Worm (Caenorhabditis elegans) whole organism, L3 larva: ENCODE data around the gene C52G5.2.

Experiments
- ama-1 ChIP-seq: fragments of 150-350 bp; optimal IDR thresholded peaks from 2 replicates; lab custom pipeline; 2018
- ceh-28 ChIP-seq: fragments of 150-350 bp; optimal IDR thresholded peaks from 2 replicates; lab custom pipeline; 2014; ENCODE audit warnings: missing biosample characterization, missing genetic modification reagents, missing genetic modification characterization
- ceh-82 ChIP-seq: fragments of 150-350 bp; optimal IDR thresholded peaks from 2 replicates; lab custom pipeline; 2014; ENCODE audit warnings: missing biosample characterization, missing genetic modification characterization
- daf-12 ChIP-seq: fragments of 150-350 bp; optimal IDR thresholded peaks from 2 replicates; lab custom pipeline; 2014; ENCODE audit warnings: missing biosample characterization, missing genetic modification reagents, missing genetic modification characterization
- egl-27 ChIP-seq: sonication (generic microtip); optimal IDR thresholded peaks from 4 replicates; lab custom pipeline; 2017; ENCODE audit warnings: missing biosample characterization, missing genetic modification reagents, missing genetic modification characterization
- egl-5 ChIP-seq: fragments of 150-350 bp; optimal IDR thresholded peaks from 2 replicates; lab custom pipeline; 2017; ENCODE audit warnings: missing biosample characterization, missing genetic modification reagents, missing genetic modification characterization, inconsistent platforms
- elt-1 ChIP-seq: fragments of 150-350 bp; optimal IDR thresholded peaks from 2 replicates; lab custom pipeline; 2014; ENCODE audit warnings: missing biosample characterization, missing genetic modification characterization
- elt-2 ChIP-seq: sonication (generic microtip); optimal IDR thresholded peaks from 2 replicates; lab custom pipeline; 2016; ENCODE audit warnings: missing genetic modification reagents, mild to moderate bottlenecking, missing genetic modification characterization, missing compliant biosample characterization
- fkh-10 ChIP-seq: sonication (generic microtip); optimal IDR thresholded peaks from 2 replicates; lab custom pipeline; 2017; ENCODE audit warnings: missing biosample characterization, missing genetic modification reagents, missing genetic modification characterization
- fkh-2 ChIP-seq: fragments of 150-350 bp; optimal IDR thresholded peaks from 2 replicates; lab custom pipeline; 2014; ENCODE audit warnings: missing biosample characterization, missing genetic modification reagents, missing genetic modification characterization
- fos-1 ChIP-seq: fragments of 150-350 bp; optimal IDR thresholded peaks from 2 replicates; lab custom pipeline; 2014; ENCODE audit warnings: missing biosample characterization, missing genetic modification characterization
- hmg-11 ChIP-seq: sonication (generic microtip); optimal IDR thresholded peaks from 2 replicates; lab custom pipeline; 2016; ENCODE audit warnings: missing genetic modification characterization, missing compliant biosample characterization
- jun-1 ChIP-seq: fragments of 150-350 bp; optimal IDR thresholded peaks from 2 replicates; lab custom pipeline; 2014; ENCODE audit warnings: missing biosample characterization, missing genetic modification reagents, missing genetic modification characterization
- lin-39 ChIP-seq: fragments of 150-350 bp; optimal IDR thresholded peaks from 2 replicates; lab custom pipeline; 2018; ENCODE audit warnings: missing biosample characterization, missing genetic modification reagents, missing genetic modification characterization
- lsy-12 ChIP-seq: sonication (generic microtip); optimal IDR thresholded peaks from 2 replicates; lab custom pipeline; 2016; ENCODE audit warnings: mild to moderate bottlenecking, missing genetic modification characterization, missing compliant biosample characterization
- mdl-1 ChIP-seq: fragments of 150-350 bp; optimal IDR thresholded peaks from 2 replicates; lab custom pipeline; 2014; ENCODE audit warnings: missing biosample characterization, missing genetic modification characterization
- nfya-1 ChIP-seq: sonication (generic microtip); optimal IDR thresholded peaks from 2 replicates; lab custom pipeline; 2017; ENCODE audit warnings: missing genetic modification characterization, mild to moderate bottlenecking, missing compliant biosample characterization, antibody characterized with exemption, moderate library complexity; ENCODE audit not compliant: insufficient read depth
- nhr-11 ChIP-seq: fragments of 150-350 bp; optimal IDR thresholded peaks from 2 replicates; lab custom pipeline; 2014; ENCODE audit warnings: missing biosample characterization, missing genetic modification characterization
- nhr-237 ChIP-seq: fragments of 150-350 bp; optimal IDR thresholded peaks from 2 replicates; lab custom pipeline; 2014; ENCODE audit warnings: missing biosample characterization, missing genetic modification characterization
- nhr-25 ChIP-seq: sonication (generic microtip); optimal IDR thresholded peaks from 2 replicates; lab custom pipeline; 2017; ENCODE audit warnings: missing biosample characterization, missing genetic modification characterization
- nhr-43 ChIP-seq: sonication (generic microtip); optimal IDR thresholded peaks from 2 replicates; lab custom pipeline; 2016; ENCODE audit warnings: mild to moderate bottlenecking, missing genetic modification characterization, missing compliant biosample characterization; ENCODE audit not compliant: poor library complexity, severe bottlenecking
- nhr-76 ChIP-seq: fragments of 150-350 bp; sonication (generic microtip); optimal IDR thresholded peaks from 5 replicates; lab custom pipeline; 2014; ENCODE audit warnings: missing biosample characterization, missing genetic modification characterization
- pha-4 ChIP-seq: fragments of 150-350 bp; optimal IDR thresholded peaks from 2 replicates; lab custom pipeline; 2014; ENCODE audit warnings: missing biosample characterization, missing genetic modification reagents, missing genetic modification characterization
- pqm-1 ChIP-seq: fragments of 150-350 bp; optimal IDR thresholded peaks from 2 replicates; lab custom pipeline; 2017; ENCODE audit warnings: missing biosample characterization, missing genetic modification characterization, inconsistent platforms
- sea-2 ChIP-seq: fragments of 150-350 bp; sonication (generic microtip); optimal IDR thresholded peaks from 4 replicates; lab custom pipeline; 2014; ENCODE audit warnings: missing biosample characterization, missing genetic modification reagents, missing genetic modification characterization
- skn-1 ChIP-seq: fragments of 150-350 bp; optimal IDR thresholded peaks from 2 replicates; lab custom pipeline; 2014; ENCODE audit warnings: missing biosample characterization, missing genetic modification characterization
- snpc-4 ChIP-seq: fragments of 150-350 bp; optimal IDR thresholded peaks from 2 replicates; lab custom pipeline; 2014; ENCODE audit warnings: missing biosample characterization, missing genetic modification characterization
- tbx-2 ChIP-seq: sonication (generic microtip); optimal IDR thresholded peaks from 2 replicates; lab custom pipeline; 2016; ENCODE audit warnings: mild to moderate bottlenecking, missing genetic modification characterization, missing compliant biosample characterization
- unc-62 ChIP-seq: fragments of 150-350 bp; sonication (generic microtip); optimal IDR thresholded peaks from 4 replicates; lab custom pipeline; 2014; ENCODE audit warnings: missing biosample characterization, missing genetic modification reagents, missing genetic modification characterization
- ztf-11 ChIP-seq: fragments of 150-350 bp; optimal IDR thresholded peaks from 2 replicates; lab custom pipeline; 2014; ENCODE audit warnings: missing biosample characterization, missing genetic modification characterization
- ztf-4 ChIP-seq: fragments of 150-350 bp; optimal IDR thresholded peaks from 2 replicates; lab custom pipeline; 2014; ENCODE audit warnings: missing biosample characterization, missing genetic modification characterization

C52G5.2 gene

DNA sequence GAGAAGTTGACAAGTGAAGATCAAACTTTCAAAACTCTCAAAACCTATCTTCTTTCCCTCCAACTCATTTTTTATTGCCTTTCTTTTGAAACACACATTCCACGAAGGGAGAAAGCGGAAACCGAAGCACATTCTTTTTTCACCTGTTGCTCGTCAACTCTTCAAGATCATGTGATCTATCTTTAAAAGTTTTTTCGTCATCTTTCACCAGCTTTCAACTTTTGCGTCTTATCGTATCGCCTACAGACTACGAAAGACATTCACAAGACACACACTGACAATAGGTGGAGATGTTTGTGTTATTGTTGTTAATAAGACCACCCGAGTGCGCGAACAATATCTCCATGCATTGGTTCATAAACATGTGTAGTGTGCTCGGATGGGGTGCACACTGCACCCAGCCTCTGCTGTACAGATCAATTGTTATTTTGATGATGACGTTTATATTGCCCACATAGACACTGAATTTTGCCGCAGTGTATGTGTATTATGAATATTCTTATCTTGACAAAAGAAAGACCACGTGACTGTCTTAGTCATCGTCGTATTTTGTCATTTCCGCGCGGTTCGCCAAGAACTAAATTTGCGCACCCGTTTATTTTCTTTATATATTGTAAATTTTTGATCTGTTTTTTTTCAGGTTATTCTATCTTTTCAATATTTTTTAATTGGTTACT is 30.7 kb downstream of the C52G5.2 start:
- TF ChIP-seq snpc-4 (tag; lab: Kevin White, UChicago): no peak
- no peak for TF ChIP-seq lsy-12 (tag; lab: Kevin White, UChicago)
- TF ChIP-seq fos-1 (tag; lab: Kevin White, UChicago): no peak
- peak; percentile 62 for TF ChIP-seq elt-2 (tag; lab: Kevin White, UChicago)
- TF ChIP-seq lin-39 (tag; lab: Kevin White, UChicago): no peak
- peak; percentile 3 for TF ChIP-seq nfya-1 (tag; lab: Kevin White, UChicago)
- no peak for TF ChIP-seq nhr-237
- TF ChIP-seq fkh-10 (GFP tag; lab: Kevin White, UChicago): no peak

DNA sequence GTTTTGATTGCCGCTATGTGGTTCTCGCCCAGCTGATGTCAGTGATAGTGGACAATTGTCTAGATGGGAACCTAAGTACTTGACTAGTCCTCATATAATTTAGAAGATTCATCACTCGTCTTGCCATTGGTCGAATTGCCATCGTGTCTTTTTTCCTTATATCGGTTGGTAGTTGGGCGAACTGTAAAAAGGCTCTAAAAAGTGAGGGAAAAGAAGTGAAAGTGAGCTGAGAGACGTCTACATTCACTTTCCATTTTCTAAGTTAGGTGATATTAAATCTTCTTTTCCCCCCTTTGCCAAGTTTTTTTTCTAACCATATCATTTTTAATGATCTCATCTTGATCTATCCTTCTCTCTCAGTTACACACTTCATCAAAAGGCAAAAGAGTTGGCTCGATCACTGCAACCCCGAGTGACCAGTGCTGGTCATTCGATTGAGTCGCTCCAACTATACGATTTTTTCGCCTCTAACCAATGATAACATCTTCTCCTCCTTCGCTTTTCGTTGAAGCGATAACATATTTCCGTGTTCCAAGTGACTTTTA is 31.8 kb downstream of the C52G5.2 start:
- TF ChIP-seq elt-2 (tag; lab: Kevin White, UChicago) (peak; percentile 31), egl-27 (tag; lab: Kevin White, UChicago) (no peak), nfya-1 (tag; lab: Kevin White, UChicago) (peak; percentile 5), pha-4 (tag; lab: Kevin White, UChicago) (no peak), nhr-25 (tag; lab: Kevin White, UChicago) (peak; percentile 62), ztf-4 (tag; lab: Kevin White, UChicago) (no peak), sea-2 (GFP tag; lab: Kevin White, UChicago) (no peak), elt-1 (tag; lab: Kevin White, UChicago) (peak; percentile 93)
- TF ChIP-seq, all 47 proteins: peak for 4

DNA sequence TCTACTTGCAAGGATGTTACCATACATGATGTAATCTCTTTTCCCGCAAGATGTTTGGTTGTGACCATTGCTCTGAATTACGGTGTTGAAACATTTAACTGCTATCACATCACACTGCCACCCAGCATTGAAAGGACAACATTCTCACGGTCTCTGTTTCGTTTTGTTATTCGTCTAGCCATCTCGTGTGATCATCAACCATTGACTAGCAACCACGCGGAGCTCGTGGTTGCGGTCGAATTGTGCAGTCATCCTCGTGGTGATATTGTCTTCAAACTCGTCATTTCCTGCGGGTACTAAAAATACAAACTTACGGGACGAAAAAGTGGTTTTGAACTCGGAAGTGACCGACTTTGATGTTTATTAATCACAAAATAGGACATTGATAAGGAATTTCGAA is 32.5 kb downstream of the C52G5.2 start:
- TF ChIP-seq elt-2 (tag; lab: Kevin White, UChicago) (peak; percentile 50), nhr-11 (tag; lab: Kevin White, UChicago) (no peak), nhr-76 (tag; lab: Kevin White, UChicago) (no peak), nfya-1 (tag; lab: Kevin White, UChicago) (peak; percentile 17), ceh-82 (no peak), pqm-1 (peak; percentile 53)

DNA sequence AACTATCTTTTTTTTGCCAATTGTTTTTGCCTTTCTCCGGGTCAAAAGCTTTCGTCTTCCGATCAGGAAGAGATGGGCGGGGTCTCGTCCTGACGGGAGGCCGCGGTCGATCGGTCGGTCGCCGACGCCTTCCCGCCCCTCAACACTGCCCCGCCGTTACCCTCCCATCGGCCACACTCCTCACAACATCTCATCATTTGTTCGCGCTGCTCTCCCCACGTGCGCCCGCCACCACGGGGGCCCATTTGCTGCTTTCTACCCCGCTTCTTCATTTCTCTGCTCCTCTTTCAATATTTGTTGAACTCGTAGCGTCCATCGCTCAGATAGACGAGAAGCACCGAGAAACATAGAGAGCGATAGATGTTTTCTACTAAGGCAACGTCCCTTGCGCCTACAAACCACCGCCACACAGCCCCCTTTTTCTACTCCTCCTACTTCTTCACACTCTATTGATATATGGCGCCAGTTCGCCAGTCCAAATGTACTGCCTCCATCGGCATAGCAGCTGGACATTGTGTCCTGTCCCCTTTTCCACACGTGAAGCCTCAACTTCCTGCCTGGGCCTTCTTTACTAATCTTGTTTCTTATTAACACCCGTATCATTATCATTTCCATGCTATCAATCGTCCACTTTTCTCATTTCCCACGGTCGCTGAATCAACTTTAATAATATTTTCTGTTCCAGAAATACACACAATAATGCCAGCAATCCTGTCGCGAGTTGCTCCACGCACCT is 33.9 kb downstream of the C52G5.2 start, which contains the start of gene bcat-1:
TSS of gene bcat-1 (plus strand) at position 686 of the 736 bp plus-strand sequence.
- no peak for TF ChIP-seq fkh-2 (tag; lab: Kevin White, UChicago)
- TF ChIP-seq nhr-11 (tag; lab: Kevin White, UChicago): peak; percentile 50
- peak; percentile 21 for TF ChIP-seq unc-62 (GFP tag; lab: Kevin White, UChicago)
- peak; percentile 79 for TF ChIP-seq pha-4 (tag; lab: Kevin White, UChicago)
- no peak for TF ChIP-seq ztf-11 (tag; lab: Kevin White, UChicago)
- TF ChIP-seq tbx-2 (tag; lab: Kevin White, UChicago): peak; percentile 20
- TF ChIP-seq nhr-237: no peak
- no peak for TF ChIP-seq egl-27 (tag; lab: Kevin White, UChicago)
- no peak for TF ChIP-seq daf-12
- no peak for TF ChIP-seq skn-1 (tag; lab: Kevin White, UChicago)
- peak; percentile 84 for TF ChIP-seq lin-39 (tag; lab: Kevin White, UChicago)
- TF ChIP-seq jun-1 (tag; lab: Kevin White, UChicago): no peak
- peak; percentile 84 for TF ChIP-seq hmg-11 (tag; lab: Kevin White, UChicago)
- peak; percentile 3 for TF ChIP-seq nhr-43 (tag; lab: Kevin White, UChicago)
- TF ChIP-seq nfya-1 (tag; lab: Kevin White, UChicago): peak; percentile 76
- TF ChIP-seq ama-1: peak; percentile 43
- no peak for TF ChIP-seq ceh-82
- peak; percentile 84 for TF ChIP-seq mdl-1 (tag; lab: Kevin White, UChicago)
- TF ChIP-seq elt-2 (tag; lab: Kevin White, UChicago): peak; percentile 68
- no peak for TF ChIP-seq ceh-28 (tag; lab: Kevin White, UChicago)
- peak; percentile 34 for TF ChIP-seq egl-5 (tag; lab: Kevin White, UChicago)
- TF ChIP-seq sea-2 (GFP tag; lab: Kevin White, UChicago): no peak
- TF ChIP-seq, all 47 proteins: peak for 12
